Fruit fly (Drosophila melanogaster) S2 (cell line): ENCODE measurements around the gene Npc2c.

Experiments
- CG8478 ChIP-seq: fragments of >200 bp; optimal IDR thresholded peaks from 2 replicates; lab custom pipeline; 2018
- CTCF ChIP-seq, 2 experiments: fragments of >200 bp; optimal IDR thresholded peaks; 2 replicates each; lab custom pipeline; 2018

DNA sequence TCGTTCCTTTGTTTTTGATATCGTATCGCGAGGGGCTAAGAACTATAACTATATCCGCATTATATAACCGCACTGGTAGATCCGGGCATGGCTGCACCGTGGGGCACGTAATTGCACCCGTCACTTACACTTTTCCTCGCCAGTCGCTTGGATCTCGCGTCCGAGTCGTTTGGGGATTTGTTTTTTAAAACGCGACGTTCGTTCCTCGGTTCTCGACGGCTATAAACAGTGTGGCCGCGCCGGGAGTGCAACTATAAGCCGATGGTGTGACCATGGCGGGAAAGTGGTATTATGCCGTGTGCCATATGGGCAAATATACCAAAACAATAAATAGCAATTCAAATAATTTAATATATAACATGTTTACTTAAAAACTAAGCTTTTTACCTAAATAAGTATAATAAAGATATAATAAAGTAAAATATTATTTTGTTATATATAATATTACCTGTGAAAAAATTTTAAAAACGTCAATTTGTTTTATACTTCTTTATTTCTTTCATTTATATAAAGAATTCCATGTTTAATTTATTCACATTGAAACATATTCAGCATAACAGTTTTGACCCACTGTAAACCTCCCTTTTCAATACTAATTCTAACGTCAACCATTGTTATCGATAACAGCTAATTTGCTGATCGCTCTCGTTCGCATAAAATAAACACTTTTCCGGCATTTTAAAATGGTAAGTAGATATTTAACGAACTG, 17.2 kb upstream of the Npc2c start, which contains the start of the genes Mical and CG3909:
- TF ChIP-seq CTCF (optimal IDR thresholded peaks at IDR 0.05; lab: Kevin White, UChicago) (no peak), CG8478 (no peak)
